Fruit fly (Drosophila melanogaster): Measurements from ENCODE around the gene jv.

- TF ChIP-seq CG8478 (optimal IDR thresholded peaks at IDR 0.05): no peak
- TF ChIP-seq CTCF (optimal IDR thresholded peaks at IDR 0.05): no peak
Observed at dm6 chr3L:6619060-6619459, 29.8 kb upstream of the jv start.

All from S2 (cell line).